Worm (Caenorhabditis elegans) whole organism, L3 larva: Measurements from ENCODE around the gene gpla-1.

Experiments used
- ama-1 ChIP-seq: fragments of 150-350 bp; optimal IDR thresholded peaks from 2 replicates; lab custom pipeline; 2018
- elt-1 ChIP-seq: fragments of 150-350 bp; optimal IDR thresholded peaks from 2 replicates; lab custom pipeline; 2014; ENCODE audit warnings: missing biosample characterization, missing genetic modification characterization
- nhr-12 ChIP-seq: fragments of 150-350 bp; optimal IDR thresholded peaks from 2 replicates; lab custom pipeline; 2014; ENCODE audit warnings: missing biosample characterization, missing genetic modification characterization
- nhr-25 ChIP-seq: sonication (generic microtip); optimal IDR thresholded peaks from 2 replicates; lab custom pipeline; 2017; ENCODE audit warnings: missing biosample characterization, missing genetic modification characterization
- nhr-43 ChIP-seq: sonication (generic microtip); optimal IDR thresholded peaks from 2 replicates; lab custom pipeline; 2016; ENCODE audit warnings: mild to moderate bottlenecking, missing genetic modification characterization, missing compliant biosample characterization; ENCODE audit not compliant: poor library complexity, severe bottlenecking
- sea-2 ChIP-seq: fragments of 150-350 bp; sonication (generic microtip); optimal IDR thresholded peaks from 4 replicates; lab custom pipeline; 2014; ENCODE audit warnings: missing biosample characterization, missing genetic modification reagents, missing genetic modification characterization
- unc-62 ChIP-seq: fragments of 150-350 bp; sonication (generic microtip); optimal IDR thresholded peaks from 4 replicates; lab custom pipeline; 2014; ENCODE audit warnings: missing biosample characterization, missing genetic modification reagents, missing genetic modification characterization
- ztf-11 ChIP-seq: fragments of 150-350 bp; optimal IDR thresholded peaks from 2 replicates; lab custom pipeline; 2014; ENCODE audit warnings: missing biosample characterization, missing genetic modification characterization

ce11 chrV:11960831-11961190, 23.2 kb upstream of the gpla-1 start:
- TF ChIP-seq unc-62 (GFP tag; lab: Kevin White, UChicago) (no peak), ama-1 (lab: Kevin White, UChicago) (no peak), elt-1 (no peak), nhr-25 (tag; lab: Kevin White, UChicago) (no peak), ztf-11 (no peak), nhr-12 (tag; lab: Kevin White, UChicago) (no peak), nhr-43 (tag; lab: Kevin White, UChicago) (no peak), sea-2 (no peak)
